Fruit fly (Drosophila melanogaster) whole organism, prepupa: ENCODE measurements around the gene CG43064.

Experiments used
- CG8319 ChIP-seq: fragments of 200-800 bp; sonication (Bioruptor generic); optimal IDR thresholded peaks from 3 replicates; lab custom pipeline; 2016; ENCODE audit warnings: missing biosample characterization, missing genetic modification characterization
- Smox ChIP-seq: fragments of 200-800 bp; sonication (Bioruptor generic); optimal IDR thresholded peaks from 3 replicates; lab custom pipeline; 2016; ENCODE audit warnings: missing biosample characterization, missing genetic modification characterization
- Sox102F ChIP-seq: fragments of 200-800 bp; sonication (Bioruptor generic); optimal IDR thresholded peaks from 2 replicates; lab custom pipeline; 2016; ENCODE audit warnings: missing biosample characterization, mild to moderate bottlenecking, missing genetic modification characterization
- spab ChIP-seq: fragments of 200-800 bp; sonication (Bioruptor generic); optimal IDR thresholded peaks from 2 replicates; lab custom pipeline; 2017; ENCODE audit warnings: missing biosample characterization, mild to moderate bottlenecking, missing genetic modification characterization, missing genetic modification reagents

DNA sequence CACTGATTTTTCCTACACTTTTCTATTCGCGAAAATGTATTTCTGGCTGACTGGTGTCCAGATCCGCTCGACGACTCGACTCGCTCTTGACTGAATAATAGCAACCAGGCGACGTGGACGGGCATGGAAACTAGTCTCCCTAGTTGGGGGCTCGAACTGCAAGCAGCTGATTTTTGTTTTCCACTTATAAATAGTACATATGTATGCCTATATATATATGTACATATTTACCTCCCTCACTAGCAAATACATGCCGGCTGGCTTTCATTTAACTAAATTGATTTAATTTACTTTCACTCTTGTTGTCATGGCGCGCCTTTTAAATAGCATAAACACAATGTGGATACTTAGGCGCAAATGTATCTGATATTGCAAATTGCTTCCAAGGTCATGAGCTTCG, 35.8 kb downstream of the CG43064 start, which contains the start of gene Gcat:
- TF ChIP-seq Sox102F (GFP tag; lab: Kevin White, UChicago) (no peak), Smox (GFP tag; lab: Kevin White, UChicago) (no peak), spab (GFP tag; lab: Kevin White, UChicago) (no peak), CG8319 (GFP tag; lab: Kevin White, UChicago) (no peak)
